Fruit fly (Drosophila melanogaster) Kc167 (cell line): Measurements from ENCODE around the gene CG17190.

Source experiments
- Sin3A ChIP-seq: fragments of >200 bp; optimal IDR thresholded peaks from 2 replicates; lab custom pipeline; 2018; ENCODE audit warnings: missing external identifiers
- h ChIP-seq: fragments of >200 bp; optimal IDR thresholded peaks from 3 replicates; lab custom pipeline; 2018; ENCODE audit warnings: missing external identifiers
- ttk ChIP-seq: sonication (Bioruptor generic); optimal IDR thresholded peaks from 2 replicates; lab custom pipeline; 2017; ENCODE audit warnings: missing external identifiers

dm6 chr3R:19995408-19995807, 17.9 kb downstream of the CG17190 start:
- TF ChIP-seq h (lab: Kevin White, UChicago) (no peak), ttk (no peak), Sin3A (no peak)
